Fruit fly (Drosophila melanogaster) whole organism, adult: ENCODE results near the gene mad2.

ENCODE experiments used
- CG11617 ChIP-seq: fragments of 200-800 bp; sonication (Bioruptor generic); optimal IDR thresholded peaks from 2 replicates; lab custom pipeline; 2017; ENCODE audit warnings: mild to moderate bottlenecking, missing biosample characterization, missing genetic modification reagents, missing genetic modification characterization
- CG12768 ChIP-seq: fragments of 200-800 bp; sonication (Bioruptor generic); optimal IDR thresholded peaks from 2 replicates; lab custom pipeline; 2017; ENCODE audit warnings: missing biosample characterization, missing genetic modification characterization, mild to moderate bottlenecking, moderate library complexity, missing genetic modification reagents
- CG14711 ChIP-seq: fragments of 200-800 bp; sonication (Bioruptor generic); optimal IDR thresholded peaks from 2 replicates; lab custom pipeline; 2018; ENCODE audit warnings: missing biosample characterization, mild to moderate bottlenecking, missing genetic modification characterization, moderate library complexity
- CG1620 ChIP-seq: fragments of 200-800 bp; sonication (Bioruptor generic); optimal IDR thresholded peaks from 2 replicates; lab custom pipeline; 2016; ENCODE audit warnings: missing biosample characterization, missing genetic modification characterization
- CG33017 ChIP-seq: fragments of 200-800 bp; sonication (Bioruptor generic); optimal IDR thresholded peaks from 2 replicates; lab custom pipeline; 2018; ENCODE audit warnings: missing biosample characterization, mild to moderate bottlenecking, missing genetic modification characterization, moderate library complexity
- CG5204 ChIP-seq: fragments of 200-800 bp; sonication (Bioruptor generic); optimal IDR thresholded peaks from 2 replicates; lab custom pipeline; 2016; ENCODE audit warnings: missing biosample characterization, missing genetic modification characterization
- CG7045 ChIP-seq: fragments of 200-800 bp; sonication (Bioruptor generic); optimal IDR thresholded peaks from 2 replicates; lab custom pipeline; 2017; ENCODE audit warnings: missing biosample characterization, mild to moderate bottlenecking, missing genetic modification characterization
- CG7101 ChIP-seq: fragments of 200-800 bp; sonication (Bioruptor generic); optimal IDR thresholded peaks from 2 replicates; lab custom pipeline; 2018; ENCODE audit warnings: missing biosample characterization, mild to moderate bottlenecking, missing genetic modification characterization, moderate library complexity
- Clk ChIP-seq: fragments of 200-800 bp; sonication (Bioruptor generic); optimal IDR thresholded peaks from 2 replicates; lab custom pipeline; 2017; ENCODE audit warnings: missing biosample characterization, missing genetic modification characterization
- Crg-1 ChIP-seq: fragments of 200-800 bp; sonication (Bioruptor generic); optimal IDR thresholded peaks from 2 replicates; lab custom pipeline; 2016; ENCODE audit warnings: missing biosample characterization, missing genetic modification characterization
- Hr96 ChIP-seq: fragments of 200-800 bp; sonication (Bioruptor generic); optimal IDR thresholded peaks from 2 replicates; lab custom pipeline; 2016; ENCODE audit warnings: missing biosample characterization, missing genetic modification characterization
- Mnt ChIP-seq: fragments of 200-800 bp; sonication (Bioruptor generic); optimal IDR thresholded peaks from 2 replicates; lab custom pipeline; 2016; ENCODE audit warnings: missing biosample characterization, mild to moderate bottlenecking, missing genetic modification characterization
- bab1 ChIP-seq: fragments of 200-800 bp; sonication (Bioruptor generic); optimal IDR thresholded peaks from 3 replicates; lab custom pipeline; 2019; ENCODE audit warnings: missing biosample characterization, mild to moderate bottlenecking, missing genetic modification characterization, moderate library complexity
- cic ChIP-seq: fragments of 200-800 bp; sonication (Bioruptor generic); optimal IDR thresholded peaks from 2 replicates; lab custom pipeline; 2017; ENCODE audit warnings: missing biosample characterization, mild to moderate bottlenecking, missing genetic modification characterization, moderate library complexity
- cnc ChIP-seq, 2 experiments: fragments of >200 bp; optimal IDR thresholded peaks; 2 replicates each; lab custom pipeline; 2017
- kay ChIP-seq: fragments of 200-800 bp; sonication (Bioruptor generic); peaks from one replicate; lab custom pipeline; 2016; ENCODE audit warnings: missing biosample characterization, missing genetic modification characterization, borderline replicate concordance
- ovo ChIP-seq: fragments of 200-800 bp; sonication (Bioruptor generic); optimal IDR thresholded peaks from 2 replicates; lab custom pipeline; 2016; ENCODE audit warnings: missing biosample characterization, missing genetic modification characterization
- pad ChIP-seq: fragments of 200-800 bp; sonication (Bioruptor generic); optimal IDR thresholded peaks from 3 replicates; lab custom pipeline; 2017; ENCODE audit warnings: missing biosample characterization, missing genetic modification characterization, mild to moderate bottlenecking, moderate library complexity, missing genetic modification reagents
- tj ChIP-seq: fragments of 200-800 bp; sonication (Bioruptor generic); optimal IDR thresholded peaks from 3 replicates; lab custom pipeline; 2017; ENCODE audit warnings: missing biosample characterization, mild to moderate bottlenecking, missing genetic modification characterization, moderate library complexity
- toe ChIP-seq: fragments of 200-800 bp; sonication (Bioruptor generic); optimal IDR thresholded peaks from 2 replicates; lab custom pipeline; 2016; ENCODE audit warnings: missing biosample characterization, missing genetic modification characterization

Gene mad2

DNA sequence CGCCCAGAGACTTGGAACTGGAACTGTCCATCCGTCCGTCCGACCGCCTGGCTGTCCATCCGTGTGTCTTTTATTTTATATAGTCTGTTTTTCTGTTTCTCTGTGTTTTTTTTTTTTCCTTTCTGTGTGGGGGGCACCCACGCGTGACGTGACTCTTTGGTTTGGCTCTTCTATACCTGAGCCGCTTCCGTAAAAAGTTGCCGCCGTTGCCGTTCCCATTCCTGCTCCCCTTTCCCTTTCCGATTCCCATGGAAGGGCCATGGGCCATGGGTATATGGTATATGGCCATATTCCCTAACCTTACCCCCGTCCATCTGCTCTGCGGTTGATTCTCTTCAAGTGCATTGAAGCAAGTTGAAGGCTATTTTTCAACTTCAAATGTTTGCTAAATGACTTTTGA lies 36.0 kb upstream of the mad2 start:
- TF ChIP-seq CG7101 (tag; lab: Kevin White, UChicago), result no peak

dm6 chr3L:5845466-5845865 lies 32.6 kb upstream of the mad2 start, which contains the start of gene vn:
Gene vn (minus strand): TSS chr3L:5845664.
- no peak for TF ChIP-seq cnc (optimal IDR thresholded peaks at IDR 0.05; lab: Kevin White, UChicago)
- no peak for TF ChIP-seq CG1620 (GFP tag; lab: Kevin White, UChicago)
- TF ChIP-seq cic, result no peak
- TF ChIP-seq pad (GFP tag; lab: Kevin White, UChicago), result no peak
- no peak for TF ChIP-seq Crg-1 (GFP tag; lab: Kevin White, UChicago)
- peak; percentile 75 for TF ChIP-seq CG14711 (tag; lab: Kevin White, UChicago)
- no peak for TF ChIP-seq kay (GFP tag; lab: Kevin White, UChicago)
- no peak for TF ChIP-seq CG12768 (GFP tag; lab: Kevin White, UChicago)

DNA sequence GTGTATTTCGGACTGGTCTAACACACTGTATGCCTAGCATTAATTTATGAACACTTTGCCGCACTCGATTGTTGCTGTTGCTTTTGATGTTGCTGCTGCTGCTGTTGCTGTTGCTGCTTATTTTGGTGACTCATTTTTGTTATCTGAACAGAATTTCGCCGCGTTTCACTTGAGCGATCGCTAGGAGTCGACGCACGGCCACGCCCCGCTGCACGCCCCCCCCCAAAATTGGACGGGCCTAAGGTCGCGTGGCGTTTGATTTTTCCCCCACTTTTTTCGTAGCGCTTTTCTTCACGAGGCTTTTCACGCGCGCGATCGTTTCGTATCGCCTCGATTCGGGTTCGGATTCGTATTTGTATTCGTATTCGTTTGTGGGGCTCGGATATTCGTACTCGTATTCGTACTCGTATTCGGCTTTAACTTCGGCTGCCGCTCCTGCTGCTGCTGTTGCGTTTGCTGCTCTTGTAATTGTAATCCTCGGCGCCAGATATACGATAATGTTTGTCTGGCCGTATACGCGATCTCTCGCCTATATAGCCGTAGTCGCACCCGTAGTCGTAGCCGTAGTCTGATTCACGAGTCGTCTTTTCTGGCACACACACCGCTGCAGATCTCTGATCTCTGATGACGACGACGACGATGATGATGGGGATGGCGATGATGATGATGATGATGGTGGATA lies 31.1 kb upstream of the mad2 start:
- no peak for TF ChIP-seq toe
- no peak for TF ChIP-seq pad (GFP tag; lab: Kevin White, UChicago)
- TF ChIP-seq CG5204, result no peak
- no peak for TF ChIP-seq ovo (GFP tag; lab: Kevin White, UChicago)
- TF ChIP-seq CG12768 (GFP tag; lab: Kevin White, UChicago), result no peak
- no peak for TF ChIP-seq CG7045 (GFP tag; lab: Kevin White, UChicago)
- TF ChIP-seq cic, result no peak
- TF ChIP-seq Mnt (GFP tag; lab: Kevin White, UChicago), result no peak
- TF ChIP-seq CG33017 (tag; lab: Kevin White, UChicago), result no peak
- no peak for TF ChIP-seq kay (GFP tag; lab: Kevin White, UChicago)
- TF ChIP-seq Hr96 (GFP tag; lab: Kevin White, UChicago), result no peak
- TF ChIP-seq Crg-1 (GFP tag; lab: Kevin White, UChicago), result no peak
- no peak for TF ChIP-seq CG14711 (tag; lab: Kevin White, UChicago)
- no peak for TF ChIP-seq tj (GFP tag; lab: Kevin White, UChicago)
- no peak for TF ChIP-seq bab1 (GFP tag; lab: Kevin White, UChicago)
- TF ChIP-seq CG7101 (tag; lab: Kevin White, UChicago), result no peak
- TF ChIP-seq cnc (optimal IDR thresholded peaks at IDR 0.05; lab: Kevin White, UChicago), result no peak
- no peak for TF ChIP-seq CG11617 (GFP tag; lab: Kevin White, UChicago)

- no peak for TF ChIP-seq CG14711 (tag; lab: Kevin White, UChicago)
- no peak for TF ChIP-seq bab1 (GFP tag; lab: Kevin White, UChicago)
- no peak for TF ChIP-seq CG12768 (GFP tag; lab: Kevin White, UChicago)
Measured at dm6 chr3L:5840847-5841246, 28.0 kb upstream of the mad2 start.

DNA sequence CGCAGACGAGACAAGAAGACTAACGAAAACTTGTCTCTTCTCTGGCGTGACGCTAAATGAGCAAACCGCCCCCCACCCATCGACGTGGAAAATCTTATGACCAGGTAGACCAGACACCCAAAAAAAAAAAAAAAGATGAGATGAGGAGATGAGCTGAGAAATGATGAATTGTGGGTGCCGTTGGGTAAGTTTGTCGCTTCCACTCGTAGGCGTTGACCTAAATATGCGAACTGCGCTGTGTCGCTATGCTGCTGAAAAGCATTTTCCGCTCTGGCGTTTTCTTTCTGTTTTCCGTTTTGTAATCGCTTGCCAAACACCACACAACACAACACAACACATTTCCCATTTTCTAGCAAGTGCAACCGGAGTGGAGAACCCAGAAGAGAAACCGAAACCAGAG lies 26.0 kb upstream of the mad2 start:
- TF ChIP-seq CG33017 (tag; lab: Kevin White, UChicago) (no peak), cnc (optimal IDR thresholded peaks at IDR 0.05; lab: Kevin White, UChicago) (no peak), cic (no peak), CG5204 (no peak), CG7045 (GFP tag; lab: Kevin White, UChicago) (no peak), kay (GFP tag; lab: Kevin White, UChicago) (no peak), CG11617 (GFP tag; lab: Kevin White, UChicago) (no peak), ovo (GFP tag; lab: Kevin White, UChicago) (no peak), pad (GFP tag; lab: Kevin White, UChicago) (no peak), CG7101 (tag; lab: Kevin White, UChicago) (no peak), CG1620 (GFP tag; lab: Kevin White, UChicago) (no peak), tj (GFP tag; lab: Kevin White, UChicago) (no peak)

- TF ChIP-seq cic, result no peak
- no peak for TF ChIP-seq CG7045 (GFP tag; lab: Kevin White, UChicago)
- TF ChIP-seq Mnt (GFP tag; lab: Kevin White, UChicago), result no peak
- peak; percentile 3 for TF ChIP-seq kay (GFP tag; lab: Kevin White, UChicago)
Measured at dm6 chr3L:5838295-5838694, 25.4 kb upstream of the mad2 start.

- TF ChIP-seq Crg-1 (GFP tag; lab: Kevin White, UChicago) (no peak), bab1 (GFP tag; lab: Kevin White, UChicago) (no peak), kay (GFP tag; lab: Kevin White, UChicago) (no peak), CG7045 (GFP tag; lab: Kevin White, UChicago) (no peak), Mnt (GFP tag; lab: Kevin White, UChicago) (no peak), CG33017 (tag; lab: Kevin White, UChicago) (no peak), cic (no peak), CG7101 (tag; lab: Kevin White, UChicago) (no peak), ovo (GFP tag; lab: Kevin White, UChicago) (no peak), tj (GFP tag; lab: Kevin White, UChicago) (no peak), CG1620 (GFP tag; lab: Kevin White, UChicago) (no peak), CG11617 (GFP tag; lab: Kevin White, UChicago) (no peak), CG5204 (no peak), pad (GFP tag; lab: Kevin White, UChicago) (no peak), Clk (GFP tag; lab: Kevin White, UChicago) (no peak), CG12768 (GFP tag; lab: Kevin White, UChicago) (no peak)
Measured at dm6 chr3L:5835887-5836646, 23.2 kb upstream of the mad2 start.
